Worm (Caenorhabditis elegans) whole organism, young adult: ENCODE results near the gene C44C10.15.

Experiments used
- D2030.7 ChIP-seq: fragments of 200-800 bp; sonication (Bioruptor generic); IDR thresholded peaks from 2 replicates; pipeline ENCODE4 v1.3.6; 2022; ENCODE audit warnings: missing genetic modification reagents, missing genetic modification characterization, missing compliant biosample characterization
- F49E8.2 ChIP-seq: sonication (generic microtip); optimal IDR thresholded peaks from 3 replicates; lab custom pipeline; 2017; ENCODE audit warnings: missing genetic modification characterization, mild to moderate bottlenecking, missing compliant biosample characterization, antibody characterized with exemption, moderate library complexity; ENCODE audit not compliant: insufficient read depth
- Y56A3A.18 ChIP-seq: fragments of 200-800 bp; sonication (Bioruptor generic); IDR thresholded peaks from 2 replicates; pipeline ENCODE4 v1.3.6; 2022; ENCODE audit warnings: missing genetic modification reagents, missing genetic modification characterization, missing compliant biosample characterization
- cebp-2 ChIP-seq: fragments of 200-800 bp; sonication (Bioruptor generic); IDR thresholded peaks from 2 replicates; pipeline ENCODE4 v1.3.6; 2022; ENCODE audit warnings: missing genetic modification characterization, missing compliant biosample characterization
- ceh-100 ChIP-seq: fragments of 200-800 bp; sonication (Bioruptor generic); IDR thresholded peaks from 2 replicates; pipeline ENCODE4 v1.3.6; 2022; ENCODE audit warnings: missing genetic modification reagents, missing genetic modification characterization, missing compliant biosample characterization
- him-1 ChIP-seq: sonication (generic microtip); optimal IDR thresholded peaks from 2 replicates; lab custom pipeline; 2016; ENCODE audit warnings: missing genotype, missing genetic modification reagents, missing genetic modification characterization, missing compliant biosample characterization
- rcor-1 ChIP-seq: fragments of 200-800 bp; sonication (Bioruptor generic); IDR thresholded peaks from 2 replicates; pipeline ENCODE4 v1.3.6; 2022; ENCODE audit warnings: missing genetic modification reagents, missing genetic modification characterization, missing compliant biosample characterization
- snpc-1.3 ChIP-seq: sonication (generic microtip); optimal IDR thresholded peaks from 2 replicates; lab custom pipeline; 2017; ENCODE audit warnings: missing genetic modification characterization, mild to moderate bottlenecking, missing compliant biosample characterization, antibody characterized with exemption, moderate library complexity, missing genotype, missing genetic modification reagents; ENCODE audit not compliant: insufficient read depth
- unc-62 ChIP-seq: fragments of 150-350 bp; optimal IDR thresholded peaks from 2 replicates; lab custom pipeline; 2014; ENCODE audit warnings: missing biosample characterization, missing genetic modification reagents, missing genetic modification characterization
- ztf-26 ChIP-seq: sonication (generic microtip); optimal IDR thresholded peaks from 2 replicates; lab custom pipeline; 2017; ENCODE audit warnings: missing genetic modification characterization, missing compliant biosample characterization

- TF ChIP-seq ztf-26 (tag; lab: Kevin White, UChicago) (no peak), rcor-1 (GFP tag; lab: Robert Waterston, UW) (no peak), cebp-2 (GFP tag; lab: Robert Waterston, UW) (no peak), unc-62 (GFP tag; lab: Kevin White, UChicago) (no peak), F49E8.2 (no peak), snpc-1.3 (no peak), him-1 (tag; lab: Kevin White, UChicago) (no peak), ceh-100 (no peak), D2030.7 (GFP tag; lab: Robert Waterston, UW) (no peak), Y56A3A.18 (GFP tag; lab: Robert Waterston, UW) (no peak)
Measured at ce11 chrX:11712230-11712853, 12.2 kb upstream of the C44C10.15 start, which contains the start of gene col-180.
